Worm (Caenorhabditis elegans) whole organism, L2 larva: ENCODE data around the gene C50C3.12.
A peak's percentile ranks its signal among the peaks of the same experiment; 100 is the strongest.

Experiments
- C34F6.9 ChIP-seq: fragments of 150-350 bp; optimal IDR thresholded peaks from 2 replicates; lab custom pipeline; 2014; ENCODE audit warnings: missing biosample characterization, missing genetic modification characterization
- F13H6.1 ChIP-seq: sonication (generic microtip); optimal IDR thresholded peaks from 2 replicates; lab custom pipeline; 2016; ENCODE audit warnings: missing genetic modification characterization, missing compliant biosample characterization
- Y55F3AM.14 ChIP-seq: fragments of 200-800 bp; sonication (Bioruptor generic); optimal IDR thresholded peaks from 2 replicates; lab custom pipeline; 2018; ENCODE audit warnings: mild to moderate bottlenecking, missing genetic modification characterization, missing compliant biosample characterization
- alr-1 ChIP-seq: fragments of 150-350 bp; optimal IDR thresholded peaks from 2 replicates; lab custom pipeline; 2014; ENCODE audit warnings: missing biosample characterization, missing genetic modification characterization
- blmp-1 ChIP-seq: sonication (generic microtip); optimal IDR thresholded peaks from 2 replicates; lab custom pipeline; 2017; ENCODE audit warnings: missing genetic modification characterization, mild to moderate bottlenecking, missing compliant biosample characterization, antibody characterized with exemption, moderate library complexity; ENCODE audit not compliant: insufficient read depth
- ceh-82 ChIP-seq: fragments of 150-350 bp; optimal IDR thresholded peaks from 2 replicates; lab custom pipeline; 2014; ENCODE audit warnings: missing biosample characterization, missing genetic modification characterization
- dmd-4 ChIP-seq: sonication (generic microtip); optimal IDR thresholded peaks from 2 replicates; lab custom pipeline; 2017; ENCODE audit warnings: missing biosample characterization, missing genetic modification characterization
- gmeb-1 ChIP-seq: fragments of 150-350 bp; optimal IDR thresholded peaks from 2 replicates; lab custom pipeline; 2014; ENCODE audit warnings: missing biosample characterization, missing genetic modification characterization
- lsy-2 ChIP-seq, 2 experiments: fragments of 150-350 bp in 1 of 2; sonication (generic microtip) in 1 of 2; optimal IDR thresholded peaks; 2 replicates each; lab custom pipeline; 2014 to 2017; ENCODE audit warnings: missing biosample characterization in 2 of 2, missing genetic modification characterization in 2 of 2
- mab-5 ChIP-seq: fragments of 150-350 bp; optimal IDR thresholded peaks from 2 replicates; lab custom pipeline; 2014; ENCODE audit warnings: missing biosample characterization, missing genetic modification characterization
- nhr-10 ChIP-seq: sonication (generic microtip); optimal IDR thresholded peaks from 2 replicates; lab custom pipeline; 2017; ENCODE audit warnings: missing biosample characterization, missing genetic modification characterization
- sem-4 ChIP-seq: fragments of 150-350 bp; optimal IDR thresholded peaks from 2 replicates; lab custom pipeline; 2014; ENCODE audit warnings: missing biosample characterization, missing genetic modification reagents, missing genetic modification characterization
- sma-9 ChIP-seq, 2 experiments: fragments of 150-350 bp in 1 of 2; sonication (generic microtip) in 1 of 2; optimal IDR thresholded peaks; 2 replicates each; lab custom pipeline; 2014 to 2016; ENCODE audit warnings: missing genetic modification characterization in 2 of 2, mild to moderate bottlenecking in 1 of 2, missing biosample characterization in 1 of 2, missing compliant biosample characterization in 1 of 2, missing genetic modification reagents in 1 of 2, moderate library complexity in 1 of 2
- snpc-4 ChIP-seq: fragments of 150-350 bp; optimal IDR thresholded peaks from 2 replicates; lab custom pipeline; 2014; ENCODE audit warnings: missing biosample characterization, missing genetic modification characterization
- unc-39 ChIP-seq: fragments of 150-350 bp; optimal IDR thresholded peaks from 2 replicates; lab custom pipeline; 2014; ENCODE audit warnings: missing biosample characterization, missing genetic modification characterization
- unc-55 ChIP-seq: fragments of 150-350 bp; sonication (generic microtip); optimal IDR thresholded peaks from 3 replicates; lab custom pipeline; 2014; ENCODE audit warnings: missing biosample characterization, missing genetic modification reagents, missing genetic modification characterization
- ztf-11 ChIP-seq: sonication (generic microtip); optimal IDR thresholded peaks from 2 replicates; lab custom pipeline; 2017; ENCODE audit warnings: missing biosample characterization, missing genetic modification characterization

Gene C50C3.12

DNA sequence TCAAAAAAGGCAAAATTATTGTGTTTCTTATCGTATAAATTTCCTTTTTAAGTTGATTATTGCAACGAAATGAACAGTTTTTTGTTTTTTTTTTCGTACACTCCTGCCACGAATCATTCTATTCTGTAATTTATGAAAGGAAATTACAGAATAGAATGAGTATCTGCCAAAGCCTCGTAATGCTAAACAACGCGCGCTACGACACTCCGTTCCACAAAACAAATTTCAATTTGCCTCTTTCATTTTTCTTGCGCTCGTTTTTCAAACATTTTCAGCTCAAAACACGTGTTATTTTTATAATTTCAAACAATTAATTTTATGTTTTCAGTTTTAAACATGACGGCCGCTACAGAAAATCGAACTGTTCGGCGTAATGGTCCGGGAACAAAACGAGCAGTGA, 48.4 kb downstream of the C50C3.12 start, which contains the start of gene mob-4:
Gene mob-4, plus strand, starts transcription at position 329 of the 400 bp plus-strand sequence.
- TF ChIP-seq ztf-11 (tag; lab: Kevin White, UChicago) (no peak), lsy-2 (tag; optimal IDR thresholded peaks at IDR 0.05; lab: Kevin White, UChicago) (peak in 1 of 2 experiments; percentile 32), unc-55 (GFP tag; lab: Kevin White, UChicago) (peak; percentile 32)

DNA sequence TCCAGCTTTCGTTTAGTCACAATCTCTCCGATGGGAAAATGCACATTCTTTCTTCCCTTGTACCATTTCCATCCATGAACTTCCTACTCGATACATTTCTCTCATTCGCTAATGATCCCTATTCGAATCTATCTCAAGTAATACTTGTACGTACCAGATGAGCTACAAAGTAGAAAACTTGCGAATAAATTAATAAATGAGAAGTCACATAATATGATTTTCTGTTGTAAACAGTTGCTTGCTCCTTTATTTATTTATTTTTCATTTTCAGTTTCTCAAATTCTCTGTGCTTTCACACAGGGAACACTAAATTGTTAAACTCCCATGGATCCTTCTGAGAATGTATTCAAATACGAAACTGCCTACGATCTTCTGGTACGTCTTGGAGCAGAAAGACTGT, 49.8 kb downstream of the C50C3.12 start, which contains the start of gene rfs-1:
Gene rfs-1, plus strand, starts transcription at position 301 of the 400 bp plus-strand sequence.
- TF ChIP-seq C34F6.9 (tag; lab: Kevin White, UChicago) (no peak), sma-9 (GFP tag; optimal IDR thresholded peaks at IDR 0.05; lab: Kevin White, UChicago) (no peak), sma-9 (tag; optimal IDR thresholded peaks at IDR 0.05; lab: Kevin White, UChicago) (no peak), blmp-1 (tag; lab: Kevin White, UChicago) (no peak), gmeb-1 (tag; lab: Kevin White, UChicago) (no peak), Y55F3AM.14 (no peak), F13H6.1 (tag; lab: Kevin White, UChicago) (no peak), unc-39 (tag; lab: Kevin White, UChicago) (no peak), ceh-82 (tag; lab: Kevin White, UChicago) (no peak), mab-5 (tag; lab: Kevin White, UChicago) (no peak), nhr-10 (tag; lab: Kevin White, UChicago) (no peak), alr-1 (tag; lab: Kevin White, UChicago) (no peak), snpc-4 (tag; lab: Kevin White, UChicago) (no peak), dmd-4 (tag; lab: Kevin White, UChicago) (no peak), sem-4 (no peak)
